Fruit fly (Drosophila melanogaster): Measurements from ENCODE around the gene CG12523.
A peak's percentile ranks its signal among the peaks of the same experiment; 100 is the strongest.

Gene CG12523

DNA sequence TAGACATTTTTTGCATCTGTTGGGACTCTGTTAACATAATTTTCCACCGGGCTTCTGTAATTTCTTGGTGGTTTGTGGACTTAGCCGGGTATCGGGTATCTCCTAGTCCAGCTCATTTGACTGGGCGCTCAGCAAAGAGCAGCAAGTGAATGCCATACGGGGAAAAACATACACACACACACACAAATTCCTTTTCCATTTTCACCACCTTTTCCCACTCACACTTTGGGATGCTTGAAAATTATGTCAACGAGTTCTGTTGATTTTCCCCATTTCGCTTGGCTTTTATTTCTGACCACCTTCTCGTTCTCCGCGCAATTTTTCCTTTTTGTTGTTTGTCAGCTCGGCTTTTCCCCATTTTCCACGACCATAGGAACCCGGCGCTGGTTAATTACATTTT is 10.9 kb downstream of the CG12523 start (continued):
- no peak for TF ChIP-seq inv (GFP tag; IDR thresholded peaks at IDR 0.05; ENCODE audit: partially characterized antibody)
- peak; percentile 42 for TF ChIP-seq pros (GFP tag; optimal IDR thresholded peaks at IDR 0.05)
- TF ChIP-seq CG10321 (GFP tag; IDR thresholded peaks at IDR 0.05): no peak
- no peak for TF ChIP-seq Doc3 (GFP tag; IDR thresholded peaks at IDR 0.05; ENCODE audit: partially characterized antibody)
- no peak for TF ChIP-seq CG8281 (tag; optimal IDR thresholded peaks at IDR 0.05)
- 0 out of 2 replicates have a peak, but pooled peaks have one; percentile 14 for TF ChIP-seq seq (GFP tag; IDR thresholded peaks at IDR 0.05)
- no peak for TF ChIP-seq CG6683 (GFP tag; optimal IDR thresholded peaks at IDR 0.05)
- TF ChIP-seq ssp (GFP tag; IDR thresholded peaks at IDR 0.05): no peak
- TF ChIP-seq CG10267 (tag; optimal IDR thresholded peaks at IDR 0.05): no peak
- no peak for TF ChIP-seq mld (GFP tag; IDR thresholded peaks at IDR 0.05; ENCODE audit: partially characterized antibody)
- TF ChIP-seq abd-A (tag; optimal IDR thresholded peaks at IDR 0.05): peak; percentile 62
- TF ChIP-seq dan (GFP tag; IDR thresholded peaks at IDR 0.05): no peak
- TF ChIP-seq Xrp1 (GFP tag; IDR thresholded peaks at IDR 0.05): no peak
- TF ChIP-seq ara (GFP tag; IDR thresholded peaks at IDR 0.05): no peak
- TF ChIP-seq zen (tag; optimal IDR thresholded peaks at IDR 0.05): no peak
- no peak for TF ChIP-seq emc (GFP tag; optimal IDR thresholded peaks at IDR 0.05)
- TF ChIP-seq CG31441 (GFP tag; IDR thresholded peaks at IDR 0.05): no peak
- peak; percentile 98 for TF ChIP-seq CG31224 (GFP tag; IDR thresholded peaks at IDR 0.05)
- no peak for TF ChIP-seq H2.0 (GFP tag; IDR thresholded peaks at IDR 0.05)
- TF ChIP-seq lola (GFP tag; optimal IDR thresholded peaks at IDR 0.05): no peak
- no peak for TF ChIP-seq CG6813 (GFP tag; optimal IDR thresholded peaks at IDR 0.05)
- TF ChIP-seq CG10274 (GFP tag; optimal IDR thresholded peaks at IDR 0.05): no peak
- no peak for TF ChIP-seq CG14710 (tag; optimal IDR thresholded peaks at IDR 0.05)
- no peak for TF ChIP-seq Ptx1 (GFP tag; IDR thresholded peaks at IDR 0.05)
- TF ChIP-seq CG3407 (GFP tag; optimal IDR thresholded peaks at IDR 0.05): no peak
- no peak for TF ChIP-seq zfh1 (GFP tag; IDR thresholded peaks at IDR 0.05)
- TF ChIP-seq jumu (GFP tag; optimal IDR thresholded peaks at IDR 0.05): no peak
- TF ChIP-seq CG34376 (GFP tag; optimal IDR thresholded peaks at IDR 0.05): no peak
- no peak for TF ChIP-seq Hmr (GFP tag; optimal IDR thresholded peaks at IDR 0.05)
- peak; percentile 40 for TF ChIP-seq bigmax (GFP tag; optimal IDR thresholded peaks at IDR 0.05)
- no peak for TF ChIP-seq tap (tag; optimal IDR thresholded peaks at IDR 0.05)
- no peak for TF ChIP-seq CG11093 (GFP tag; IDR thresholded peaks at IDR 0.05)
- TF ChIP-seq Hr3 (GFP tag; optimal IDR thresholded peaks at IDR 0.05): no peak
- TF ChIP-seq hb (GFP tag; IDR thresholded peaks at IDR 0.05; ENCODE audit: partially characterized antibody): no peak
- no peak for TF ChIP-seq CG33557 (GFP tag; optimal IDR thresholded peaks at IDR 0.05)
- no peak for TF ChIP-seq CG8388 (GFP tag; optimal IDR thresholded peaks at IDR 0.05)
- no peak for TF ChIP-seq dpn (GFP tag; optimal IDR thresholded peaks at IDR 0.05)
- no peak for TF ChIP-seq CG4360 (GFP tag; IDR thresholded peaks at IDR 0.05)
- TF ChIP-seq pzg (GFP tag; optimal IDR thresholded peaks at IDR 0.05): no peak
- TF ChIP-seq tgo (GFP tag; IDR thresholded peaks at IDR 0.05): no peak
- peak; percentile 18 for TF ChIP-seq Deaf1 (tag; optimal IDR thresholded peaks at IDR 0.05)
- peak; percentile 38 for TF ChIP-seq CG5180 (GFP tag; optimal IDR thresholded peaks at IDR 0.05)
- TF ChIP-seq CG7357 (GFP tag; IDR thresholded peaks at IDR 0.05): no peak
- TF ChIP-seq Poxn (GFP tag; IDR thresholded peaks at IDR 0.05): no peak
- no peak for TF ChIP-seq CG11504 (tag; optimal IDR thresholded peaks at IDR 0.05)
- TF ChIP-seq kni (GFP tag; optimal IDR thresholded peaks at IDR 0.05): peak; percentile 17
- TF ChIP-seq CG17385 (GFP tag; optimal IDR thresholded peaks at IDR 0.05): no peak
- TF ChIP-seq cg (GFP tag; optimal IDR thresholded peaks at IDR 0.05): peak; percentile 48
- TF ChIP-seq Hey (tag; optimal IDR thresholded peaks at IDR 0.05): no peak
- no peak for TF ChIP-seq yki (optimal IDR thresholded peaks at IDR 0.05)
- no peak for TF ChIP-seq CG14441 (GFP tag; IDR thresholded peaks at IDR 0.05)
